Fruit fly (Drosophila melanogaster): ENCODE results near the gene fabp.

The fabp gene

dm6 chr3R:11582253-11582589 is 15.4 kb upstream of the fabp start (continued):
- TF ChIP-seq NK7.1 (GFP tag; optimal IDR thresholded peaks at IDR 0.05): peak; percentile 38
- TF ChIP-seq CG2116 (GFP tag; optimal IDR thresholded peaks at IDR 0.05): no peak
- TF ChIP-seq CG10565 (GFP tag; optimal IDR thresholded peaks at IDR 0.05): no peak
- TF ChIP-seq kah (GFP tag; optimal IDR thresholded peaks at IDR 0.05): peak; percentile 47
- peak; percentile 35 for TF ChIP-seq Dip3 (GFP tag; optimal IDR thresholded peaks at IDR 0.05)
- no peak for TF ChIP-seq Dp (GFP tag; optimal IDR thresholded peaks at IDR 0.05)
- peak; percentile 5 for TF ChIP-seq zen (tag; optimal IDR thresholded peaks at IDR 0.05)
- TF ChIP-seq row (GFP tag; IDR thresholded peaks at IDR 0.05): peak; percentile 85
- no peak for TF ChIP-seq CG7928 (GFP tag; optimal IDR thresholded peaks at IDR 0.05)
- no peak for TF ChIP-seq CG13123 (GFP tag; optimal IDR thresholded peaks at IDR 0.05)
- TF ChIP-seq CG10959 (GFP tag; IDR thresholded peaks at IDR 0.05): no peak
- TF ChIP-seq Trl (optimal IDR thresholded peaks at IDR 0.05): no peak
- TF ChIP-seq Trl (GFP tag; optimal IDR thresholded peaks at IDR 0.05): peak; percentile 65
- TF ChIP-seq fd96Cb (tag; optimal IDR thresholded peaks at IDR 0.05): peak; percentile 62
- peak; percentile 62 for TF ChIP-seq D19A (tag; optimal IDR thresholded peaks at IDR 0.05)
- TF ChIP-seq amos (GFP tag; IDR thresholded peaks at IDR 0.05; ENCODE audit: partially characterized antibody): no peak
- TF ChIP-seq Ets65A (GFP tag): peak; percentile 89
- no peak for TF ChIP-seq hbn (GFP tag; IDR thresholded peaks at IDR 0.05; ENCODE audit: partially characterized antibody)
- no peak for TF ChIP-seq Vsx1 (GFP tag; optimal IDR thresholded peaks at IDR 0.05)
- peak; percentile 9 for TF ChIP-seq fu2 (GFP tag; optimal IDR thresholded peaks at IDR 0.05)
- peak; percentile 60 for TF ChIP-seq CG16863 (GFP tag; optimal IDR thresholded peaks at IDR 0.05)
- TF ChIP-seq Mes4 (GFP tag; optimal IDR thresholded peaks at IDR 0.05): peak; percentile 61
- no peak for TF ChIP-seq CG2199 (GFP tag; IDR thresholded peaks at IDR 0.05)
- TF ChIP-seq Ravus (GFP tag; IDR thresholded peaks at IDR 0.05): peak; percentile 34
- TF ChIP-seq ro (GFP tag; IDR thresholded peaks at IDR 0.05): peak; percentile 58; the same call in 1 of the 2 replicates
- TF ChIP-seq caup (GFP tag; optimal IDR thresholded peaks at IDR 0.05; ENCODE audit: severe bottlenecking): peak; percentile 45
- TF ChIP-seq CG18011 (GFP tag; optimal IDR thresholded peaks at IDR 0.05): peak; percentile 12
- peak; percentile 21 for TF ChIP-seq dmrt11E (tag; optimal IDR thresholded peaks at IDR 0.05)
- TF ChIP-seq CG10267 (tag; optimal IDR thresholded peaks at IDR 0.05): peak; percentile 32
- TF ChIP-seq MESR4 (GFP tag; optimal IDR thresholded peaks at IDR 0.05): no peak
- TF ChIP-seq Dbx (GFP tag; IDR thresholded peaks at IDR 0.05): 0 out of 3 replicates have a peak, but pooled peaks have one; percentile 29
- no peak for TF ChIP-seq mirr (GFP tag; optimal IDR thresholded peaks at IDR 0.05)
- no peak for TF ChIP-seq ATbp (GFP tag; optimal IDR thresholded peaks at IDR 0.05)
- TF ChIP-seq chif (GFP tag; optimal IDR thresholded peaks at IDR 0.05): peak; percentile 51 to 59
- TF ChIP-seq CG11085 (GFP tag; IDR thresholded peaks at IDR 0.05): no peak
- no peak for TF ChIP-seq dm (GFP tag; optimal IDR thresholded peaks at IDR 0.05)
- TF ChIP-seq p53 (GFP tag; optimal IDR thresholded peaks at IDR 0.05): no peak
- no peak; the same call in 2 of the 3 replicates for TF ChIP-seq CG17361 (GFP tag; IDR thresholded peaks at IDR 0.05)
- no peak for TF ChIP-seq CG10431 (GFP tag; optimal IDR thresholded peaks at IDR 0.05)
- peak; percentile 68 for TF ChIP-seq grau (tag; optimal IDR thresholded peaks at IDR 0.05)
- TF ChIP-seq ase (GFP tag; IDR thresholded peaks at IDR 0.05): peak; percentile 63; the same call in 1 of the 3 replicates
- no peak for TF ChIP-seq CG4328 (GFP tag; optimal IDR thresholded peaks at IDR 0.05)
- TF ChIP-seq vfl (GFP tag; optimal IDR thresholded peaks at IDR 0.05): no peak
- TF ChIP-seq Mrtf (GFP tag; IDR thresholded peaks at IDR 0.05): 0 out of 3 replicates have a peak, but pooled peaks have one; percentile 46
- TF ChIP-seq Ada2b (GFP tag; IDR thresholded peaks at IDR 0.05): peak; percentile 69
- peak; percentile 22 for TF ChIP-seq schlank (tag; optimal IDR thresholded peaks at IDR 0.05)
- TF ChIP-seq lmd (GFP tag; IDR thresholded peaks at IDR 0.05): peak; percentile 66
- no peak for TF ChIP-seq mld (GFP tag; IDR thresholded peaks at IDR 0.05; ENCODE audit: partially characterized antibody)
- peak; percentile 73 for TF ChIP-seq Xrp1 (GFP tag; IDR thresholded peaks at IDR 0.05)
- TF ChIP-seq BEAF-32 (GFP tag; optimal IDR thresholded peaks at IDR 0.05): no peak
- TF ChIP-seq CG12942 (GFP tag; optimal IDR thresholded peaks at IDR 0.05): peak; percentile 72
- peak; percentile 31 for TF ChIP-seq CG9817 (tag; optimal IDR thresholded peaks at IDR 0.05)
